Worm (Caenorhabditis elegans): ENCODE data around the gene T23F2.5.

ce11 chrX:5524260-5524659 is 7.3 kb upstream of the T23F2.5 start:
- TF ChIP-seq ceh-16 (tag; optimal IDR thresholded peaks at IDR 0.05): no peak
- TF ChIP-seq unc-62 (GFP tag; optimal IDR thresholded peaks at IDR 0.05): no peak
- TF ChIP-seq nhr-6 (tag; optimal IDR thresholded peaks at IDR 0.05): no peak
- no peak for TF ChIP-seq blmp-1 (tag; optimal IDR thresholded peaks at IDR 0.05; ENCODE audit: insufficient read depth)
- no peak for TF ChIP-seq snpc-4 (tag; optimal IDR thresholded peaks at IDR 0.05)
- TF ChIP-seq fos-1 (tag; optimal IDR thresholded peaks at IDR 0.05): peak; percentile 64
- TF ChIP-seq mdl-1 (tag; optimal IDR thresholded peaks at IDR 0.05): no peak
- TF ChIP-seq lin-13 (GFP tag; optimal IDR thresholded peaks at IDR 0.05): no peak
- no peak for TF ChIP-seq lsy-2 (tag; optimal IDR thresholded peaks at IDR 0.05)
- TF ChIP-seq zag-1 (tag; optimal IDR thresholded peaks at IDR 0.05): no peak

All from whole organism, L2 larva.